Fruit fly (Drosophila melanogaster): ENCODE data around the gene CG9044.
A peak's percentile ranks its signal among the peaks of the same experiment; 100 is the strongest.

Gene CG9044

DNA sequence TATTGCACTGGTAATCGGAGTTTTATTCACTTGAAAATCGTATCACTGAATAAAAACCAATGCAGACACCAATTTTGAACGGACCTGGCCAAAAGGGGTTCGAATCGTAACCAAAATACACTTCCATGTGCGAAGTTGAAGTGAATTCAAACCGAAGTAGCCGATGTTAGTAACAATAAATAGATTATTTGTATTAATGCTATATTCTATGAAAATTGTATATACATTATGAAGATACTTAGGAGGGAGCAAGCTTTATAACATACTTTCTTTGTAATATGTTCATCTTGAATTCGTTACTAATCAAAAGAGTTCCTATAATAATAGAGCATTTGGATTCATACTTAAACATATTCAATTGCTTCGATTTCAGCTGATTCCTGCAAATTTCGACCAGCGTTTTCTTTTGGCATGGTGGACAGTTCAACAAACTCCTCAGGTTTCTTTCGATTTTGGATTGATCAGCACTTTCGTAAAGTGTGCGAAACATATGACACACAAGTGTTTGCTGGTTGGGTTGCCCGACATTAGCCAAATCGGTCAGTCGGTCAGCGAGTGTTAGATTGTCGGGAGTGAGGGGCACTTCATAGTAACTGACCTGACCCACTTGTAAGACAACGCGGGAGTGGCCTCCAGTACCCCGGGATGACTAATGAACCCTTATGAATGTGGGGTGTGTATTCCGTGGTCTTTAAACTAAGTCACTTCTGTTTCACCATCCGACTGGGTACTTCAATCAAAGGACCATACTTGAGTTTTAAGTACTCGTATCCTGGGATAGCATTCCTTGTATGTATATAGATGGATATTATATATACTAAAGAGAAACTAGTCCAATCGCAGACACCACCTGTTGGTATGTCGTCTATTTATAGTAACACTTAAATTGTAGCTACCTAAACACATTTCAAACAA lies 18.7 kb downstream of the CG9044 start, which contains the start of the genes CG13992 and Ucp4C:
Gene CG13992, minus strand, starts transcription at position 51 of the 915 bp plus-strand sequence.
Gene Ucp4C, plus strand, starts transcription at position 865 of the 915 bp plus-strand sequence.
- no peak for TF ChIP-seq CG34367 (tag; optimal IDR thresholded peaks at IDR 0.05)
- TF ChIP-seq CG32121 (GFP tag; IDR thresholded peaks at IDR 0.05): no peak
- no peak for TF ChIP-seq Pif1A (GFP tag; optimal IDR thresholded peaks at IDR 0.05)
- no peak for TF ChIP-seq CG4496 (GFP tag; IDR thresholded peaks at IDR 0.05)

DNA sequence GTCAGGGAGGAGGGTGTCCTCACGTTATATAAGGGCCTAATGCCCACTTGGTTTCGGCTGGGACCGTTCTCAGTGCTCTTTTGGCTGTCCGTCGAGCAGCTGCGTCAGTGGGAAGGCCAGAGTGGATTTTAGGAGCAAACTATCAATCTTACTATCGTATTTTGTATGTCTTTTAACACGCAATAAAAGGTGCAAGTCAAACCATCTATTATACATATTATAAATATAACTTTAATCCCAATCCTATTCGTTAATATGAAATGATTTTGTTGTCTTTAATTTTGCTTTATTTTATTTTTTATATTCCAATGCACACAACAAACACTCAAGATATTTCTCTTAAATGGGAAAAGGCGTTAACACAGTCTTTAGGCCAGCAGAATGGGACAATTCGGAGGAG lies 20.3 kb downstream of the CG9044 start, which contains the start of gene Ucp4B:
Gene Ucp4B, plus strand, starts transcription at position 301 of the 400 bp plus-strand sequence.
- TF ChIP-seq CG32121 (GFP tag; IDR thresholded peaks at IDR 0.05) (no peak), CG10348 (GFP tag; IDR thresholded peaks at IDR 0.05) (no peak), CG8301 (tag; optimal IDR thresholded peaks at IDR 0.05) (no peak), CG14655 (GFP tag; optimal IDR thresholded peaks at IDR 0.05) (no peak), CG17806 (tag; optimal IDR thresholded peaks at IDR 0.05) (no peak), fd96Ca (GFP tag; IDR thresholded peaks at IDR 0.05) (no peak)

DNA sequence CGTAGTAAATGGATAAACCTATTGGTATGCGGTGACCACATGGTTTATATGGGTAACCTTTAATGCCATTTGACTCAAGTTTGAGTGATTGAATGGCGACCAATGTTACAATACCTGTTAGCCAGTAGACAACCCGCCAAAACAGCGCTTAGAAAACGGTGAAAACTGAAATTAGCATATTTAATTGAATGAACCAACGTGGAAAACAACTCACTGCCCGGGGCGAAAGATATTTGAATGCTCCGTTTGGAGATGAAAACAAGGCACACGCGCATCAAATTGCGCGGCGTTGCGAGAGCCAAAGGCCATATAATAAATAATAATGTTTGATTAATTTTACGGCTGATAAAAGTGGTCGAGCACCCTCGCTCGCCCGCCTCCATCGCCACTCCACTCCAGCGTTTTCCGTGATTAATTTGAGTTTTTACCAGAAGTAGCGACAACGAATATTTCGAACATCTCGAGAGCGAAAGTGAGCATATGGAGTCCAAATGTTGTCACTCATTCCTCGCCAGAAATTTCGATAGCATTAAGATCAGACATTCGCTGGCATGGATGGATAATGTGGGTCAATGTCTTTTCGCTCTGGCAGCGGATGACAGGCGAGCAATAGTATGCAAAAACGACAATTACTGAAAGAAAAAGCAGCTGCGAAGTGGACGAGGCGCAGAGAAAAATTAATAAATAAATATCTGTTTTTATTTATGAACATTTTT lies 22.0 kb downstream of the CG9044 start:
- TF ChIP-seq Pif1B (GFP tag; optimal IDR thresholded peaks at IDR 0.05) (no peak), EcR (GFP tag; optimal IDR thresholded peaks at IDR 0.05) (peak; percentile 12)

DNA sequence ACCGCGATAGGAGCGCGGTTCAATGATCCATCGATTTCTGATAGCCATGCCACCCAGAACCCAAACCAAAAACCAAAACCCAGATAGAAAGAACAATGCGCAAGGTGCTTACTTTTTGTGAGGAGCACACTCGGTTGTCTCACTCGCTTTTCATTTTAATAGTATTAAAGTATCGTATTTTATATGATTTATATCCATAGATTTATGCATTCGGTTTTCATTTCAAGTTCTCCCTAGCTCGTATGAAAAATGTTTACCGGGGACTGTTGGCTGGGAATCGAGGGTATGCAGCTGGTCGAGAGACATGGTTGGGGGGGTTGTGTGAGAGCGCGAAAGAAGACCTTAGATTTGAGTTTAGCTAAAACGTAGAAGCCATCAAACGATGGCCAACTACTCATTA lies 22.8 kb downstream of the CG9044 start:
- TF ChIP-seq gl (tag; optimal IDR thresholded peaks at IDR 0.05): no peak
- no peak for TF ChIP-seq EcR (GFP tag; optimal IDR thresholded peaks at IDR 0.05)
- TF ChIP-seq rn (GFP tag; IDR thresholded peaks at IDR 0.05): no peak
- TF ChIP-seq CG17806 (tag; optimal IDR thresholded peaks at IDR 0.05): no peak
- TF ChIP-seq CG9948 (tag; optimal IDR thresholded peaks at IDR 0.05): no peak
- no peak for TF ChIP-seq Pif1B (GFP tag; optimal IDR thresholded peaks at IDR 0.05)
- TF ChIP-seq Snoo (tag; optimal IDR thresholded peaks at IDR 0.05): no peak
- no peak for TF ChIP-seq CG34367 (tag; optimal IDR thresholded peaks at IDR 0.05)
- TF ChIP-seq Pif1A (GFP tag; optimal IDR thresholded peaks at IDR 0.05): no peak
- TF ChIP-seq CG12605 (GFP tag; IDR thresholded peaks at IDR 0.05): no peak
- no peak for TF ChIP-seq CG8159 (tag; optimal IDR thresholded peaks at IDR 0.05)
- no peak for TF ChIP-seq D1 (tag; optimal IDR thresholded peaks at IDR 0.05)
- TF ChIP-seq CG4496 (GFP tag; IDR thresholded peaks at IDR 0.05): no peak
- TF ChIP-seq Ets98B (GFP tag; IDR thresholded peaks at IDR 0.05): no peak
- TF ChIP-seq fd96Ca (GFP tag; IDR thresholded peaks at IDR 0.05): no peak
- TF ChIP-seq CG32121 (GFP tag; IDR thresholded peaks at IDR 0.05): no peak
- no peak for TF ChIP-seq CG10348 (GFP tag; IDR thresholded peaks at IDR 0.05)
- TF ChIP-seq CG13204 (GFP tag; optimal IDR thresholded peaks at IDR 0.05): no peak
- no peak for TF ChIP-seq CG15710 (tag; optimal IDR thresholded peaks at IDR 0.05)

DNA sequence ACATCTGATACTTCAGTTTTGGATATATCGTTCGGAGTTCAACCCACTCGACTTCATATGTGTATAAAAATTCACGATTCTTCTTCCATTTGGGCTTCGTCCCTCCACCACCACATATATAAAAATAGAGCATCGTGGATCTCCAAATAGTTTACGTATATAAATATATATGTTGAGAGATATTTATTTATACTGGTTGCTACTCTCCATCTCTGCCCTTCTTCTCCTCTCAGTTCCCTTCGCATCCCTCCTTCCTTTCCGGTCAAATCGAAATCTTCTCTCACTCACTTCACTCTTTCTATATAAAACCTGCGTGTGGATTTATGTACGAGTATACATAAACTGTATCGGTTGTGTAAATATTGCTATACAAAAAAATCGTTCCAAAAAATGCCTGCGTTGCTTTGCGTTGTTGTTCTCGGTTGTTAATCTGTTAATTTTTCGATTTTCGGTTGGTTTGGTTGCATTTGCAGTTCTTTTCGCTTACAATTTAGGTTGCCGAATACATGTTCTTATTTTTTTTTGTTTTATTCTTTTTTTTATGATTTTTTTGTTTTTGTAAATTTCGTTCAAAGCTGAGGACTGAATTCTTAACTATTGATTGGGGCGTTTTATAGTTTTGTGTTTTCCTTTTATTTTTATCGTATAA lies 23.5 kb downstream of the CG9044 start:
- TF ChIP-seq D1 (tag; optimal IDR thresholded peaks at IDR 0.05) (no peak), Ets98B (GFP tag; IDR thresholded peaks at IDR 0.05) (no peak), CG9948 (tag; optimal IDR thresholded peaks at IDR 0.05) (no peak), EcR (GFP tag; optimal IDR thresholded peaks at IDR 0.05) (peak; percentile 13)

DNA sequence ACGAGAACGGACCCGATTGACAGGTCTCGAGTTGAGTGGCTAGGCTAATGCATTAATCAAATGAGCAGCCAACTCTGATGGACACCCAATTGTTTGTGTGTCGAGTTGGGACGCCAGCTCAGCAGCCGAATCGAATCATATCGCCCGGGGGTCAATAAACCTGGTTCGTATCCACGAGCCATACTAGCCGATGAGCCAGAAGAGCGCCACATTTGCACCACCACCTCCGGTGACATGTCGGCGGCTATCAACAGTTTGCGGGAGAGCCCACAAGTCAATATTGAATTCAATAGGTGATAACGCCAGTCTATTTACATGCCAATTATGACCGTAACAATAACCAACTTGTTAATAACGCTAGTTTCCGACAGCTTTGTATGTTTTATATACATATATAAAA lies 24.9 kb downstream of the CG9044 start:
- TF ChIP-seq Ets98B (GFP tag; IDR thresholded peaks at IDR 0.05): 0 out of 2 replicates have a peak, but pooled peaks have one; percentile 31
- no peak for TF ChIP-seq CG32121 (GFP tag; IDR thresholded peaks at IDR 0.05)
- no peak for TF ChIP-seq CG13204 (GFP tag; optimal IDR thresholded peaks at IDR 0.05)
- TF ChIP-seq CG8301 (tag; optimal IDR thresholded peaks at IDR 0.05): no peak
- no peak for TF ChIP-seq CG34367 (tag; optimal IDR thresholded peaks at IDR 0.05)
- no peak for TF ChIP-seq gl (tag; optimal IDR thresholded peaks at IDR 0.05)
- no peak for TF ChIP-seq Snoo (tag; optimal IDR thresholded peaks at IDR 0.05)
- no peak for TF ChIP-seq fd96Ca (GFP tag; IDR thresholded peaks at IDR 0.05)
- TF ChIP-seq EcR (GFP tag; optimal IDR thresholded peaks at IDR 0.05): peak; percentile 90
- no peak for TF ChIP-seq rn (GFP tag; IDR thresholded peaks at IDR 0.05)
- peak; percentile 15 for TF ChIP-seq CG14655 (GFP tag; optimal IDR thresholded peaks at IDR 0.05)
- TF ChIP-seq CG12605 (GFP tag; IDR thresholded peaks at IDR 0.05): no peak
- TF ChIP-seq CG17806 (tag; optimal IDR thresholded peaks at IDR 0.05): no peak
- no peak for TF ChIP-seq CG9948 (tag; optimal IDR thresholded peaks at IDR 0.05)
- TF ChIP-seq CG8159 (tag; optimal IDR thresholded peaks at IDR 0.05): no peak
- no peak for TF ChIP-seq CG10348 (GFP tag; IDR thresholded peaks at IDR 0.05)
- TF ChIP-seq Pif1B (GFP tag; optimal IDR thresholded peaks at IDR 0.05): no peak
- no peak for TF ChIP-seq D1 (tag; optimal IDR thresholded peaks at IDR 0.05)
- TF ChIP-seq CG4496 (GFP tag; IDR thresholded peaks at IDR 0.05): no peak
